Fruit fly (Drosophila melanogaster) whole organism, embryonic: Measurements from ENCODE around the gene Sptz.

ENCODE experiments used
- Antp ChIP-seq: fragments of 200-800 bp; sonication (Bioruptor generic); optimal IDR thresholded peaks from 3 replicates; lab custom pipeline; 2016; ENCODE audit warnings: missing biosample characterization, missing genetic modification characterization
- Atf3 ChIP-seq: fragments of 200-800 bp; sonication (Bioruptor generic); optimal IDR thresholded peaks from 3 replicates; lab custom pipeline; 2016; ENCODE audit warnings: missing biosample characterization, missing genetic modification characterization
- CG10565 ChIP-seq: fragments of 200-800 bp; sonication (Bioruptor generic); optimal IDR thresholded peaks from 3 replicates; lab custom pipeline; 2016; ENCODE audit warnings: missing biosample characterization, mild to moderate bottlenecking, missing genetic modification characterization
- CG11093 ChIP-seq: fragments of 200-800 bp; sonication (Bioruptor generic); IDR thresholded peaks from 3 replicates; pipeline ENCODE4 v1.3.6; 2022; ENCODE audit warnings: missing biosample characterization, missing genetic modification characterization
- CG12155 ChIP-seq: fragments of 200-800 bp; sonication (Bioruptor generic); optimal IDR thresholded peaks from 3 replicates; lab custom pipeline; 2016; ENCODE audit warnings: missing biosample characterization, missing genetic modification characterization
- CG12769 ChIP-seq: fragments of 200-800 bp; sonication (Bioruptor generic); optimal IDR thresholded peaks from 2 replicates; lab custom pipeline; 2019; ENCODE audit warnings: missing biosample characterization, mild to moderate bottlenecking, missing genetic modification characterization, moderate library complexity
- CG13775 ChIP-seq: fragments of 200-800 bp; sonication (Bioruptor generic); optimal IDR thresholded peaks from 3 replicates; lab custom pipeline; 2017; ENCODE audit warnings: missing biosample characterization, mild to moderate bottlenecking, missing genetic modification characterization
- CG15011 ChIP-seq: fragments of 200-800 bp; sonication (Bioruptor generic); optimal IDR thresholded peaks from 3 replicates; lab custom pipeline; 2018; ENCODE audit warnings: missing biosample characterization, mild to moderate bottlenecking, missing genetic modification characterization
- CG1602 ChIP-seq: fragments of 200-800 bp; sonication (Bioruptor generic); optimal IDR thresholded peaks from 3 replicates; lab custom pipeline; 2016; ENCODE audit warnings: missing biosample characterization, missing genetic modification characterization
- CG16863 ChIP-seq: fragments of 200-800 bp; sonication (Bioruptor generic); optimal IDR thresholded peaks from 3 replicates; lab custom pipeline; 2016; ENCODE audit warnings: missing biosample characterization, missing genetic modification characterization
- CG18599 ChIP-seq: fragments of 200-800 bp; sonication (Bioruptor generic); optimal IDR thresholded peaks from 3 replicates; lab custom pipeline; 2017; ENCODE audit warnings: missing biosample characterization, missing genetic modification characterization, mild to moderate bottlenecking, moderate library complexity, missing genetic modification reagents
- CG2202 ChIP-seq: fragments of 200-800 bp; sonication (Bioruptor generic); optimal IDR thresholded peaks from 2 replicates; lab custom pipeline; 2018; ENCODE audit warnings: missing biosample characterization, mild to moderate bottlenecking, missing genetic modification characterization
- CG30403 ChIP-seq: fragments of 200-800 bp; sonication (Bioruptor generic); optimal IDR thresholded peaks from 3 replicates; lab custom pipeline; 2016; ENCODE audit warnings: missing biosample characterization, missing genetic modification characterization
- CG31441 ChIP-seq: fragments of 200-800 bp; sonication (Bioruptor generic); IDR thresholded peaks from 2 replicates; pipeline ENCODE4 v1.3.6; 2022; ENCODE audit warnings: missing biosample characterization, missing genetic modification characterization
- CG5245 ChIP-seq: fragments of 200-800 bp; sonication (Bioruptor generic); optimal IDR thresholded peaks from 3 replicates; lab custom pipeline; 2016; ENCODE audit warnings: missing biosample characterization, missing genetic modification characterization
- CG7839 ChIP-seq: fragments of 200-800 bp; sonication (Bioruptor generic); optimal IDR thresholded peaks from 3 replicates; lab custom pipeline; 2018; ENCODE audit warnings: missing biosample characterization, mild to moderate bottlenecking, missing genetic modification characterization, moderate library complexity
- CG8089 ChIP-seq: fragments of 200-800 bp; sonication (Bioruptor generic); optimal IDR thresholded peaks from 3 replicates; lab custom pipeline; 2016; ENCODE audit warnings: missing biosample characterization, missing genetic modification characterization
- CG8765 ChIP-seq: fragments of 200-800 bp; sonication (Bioruptor generic); IDR thresholded peaks from 2 replicates; pipeline ENCODE4 v1.3.6; 2022; ENCODE audit warnings: missing biosample characterization, missing genetic modification characterization
- CG9727 ChIP-seq: fragments of 200-800 bp; sonication (Bioruptor generic); optimal IDR thresholded peaks from 3 replicates; lab custom pipeline; 2017; ENCODE audit warnings: missing biosample characterization, mild to moderate bottlenecking, missing genetic modification characterization
- CoRest ChIP-seq: fragments of 200-800 bp; sonication (Bioruptor generic); optimal IDR thresholded peaks from 3 replicates; lab custom pipeline; 2018; ENCODE audit warnings: missing biosample characterization, mild to moderate bottlenecking, missing genetic modification characterization, moderate library complexity
- Ets97D ChIP-seq: fragments of 200-800 bp; sonication (Bioruptor generic); optimal IDR thresholded peaks from 3 replicates; lab custom pipeline; 2016; ENCODE audit warnings: missing biosample characterization, missing genetic modification characterization
- Gsc ChIP-seq: fragments of 200-800 bp; sonication (Bioruptor generic); IDR thresholded peaks from 2 replicates; pipeline ENCODE4 v1.3.6; 2022; ENCODE audit warnings: missing biosample characterization, missing genetic modification characterization
- Jarid2 ChIP-seq: fragments of 200-800 bp; sonication (Bioruptor generic); optimal IDR thresholded peaks from 3 replicates; lab custom pipeline; 2017; ENCODE audit warnings: mild to moderate bottlenecking, missing biosample characterization, missing genetic modification reagents, missing genetic modification characterization
- Meics ChIP-seq: fragments of 200-800 bp; sonication (Bioruptor generic); optimal IDR thresholded peaks from 2 replicates; lab custom pipeline; 2017; ENCODE audit warnings: missing biosample characterization, mild to moderate bottlenecking, missing genetic modification characterization
- NK7.1 ChIP-seq: fragments of 200-800 bp; sonication (Bioruptor generic); optimal IDR thresholded peaks from 3 replicates; lab custom pipeline; 2016; ENCODE audit warnings: missing biosample characterization, missing genetic modification characterization
- Oli ChIP-seq: fragments of 200-800 bp; sonication (Bioruptor generic); optimal IDR thresholded peaks from 2 replicates; lab custom pipeline; 2018; ENCODE audit warnings: missing biosample characterization, mild to moderate bottlenecking, missing genetic modification characterization, moderate library complexity
- PHDP ChIP-seq: fragments of 200-800 bp; sonication (Bioruptor generic); optimal IDR thresholded peaks from 3 replicates; lab custom pipeline; 2018; ENCODE audit warnings: missing biosample characterization, mild to moderate bottlenecking, missing genetic modification characterization, moderate library complexity
- Rfx ChIP-seq: fragments of 200-800 bp; sonication (Bioruptor generic); IDR thresholded peaks from 2 replicates; pipeline ENCODE4 v1.3.6; 2022; ENCODE audit warnings: missing biosample characterization, missing genetic modification characterization
- Ssrp ChIP-seq: fragments of 200-800 bp; sonication (Bioruptor generic); optimal IDR thresholded peaks from 2 replicates; lab custom pipeline; 2018; ENCODE audit warnings: missing biosample characterization, mild to moderate bottlenecking, missing genetic modification characterization, moderate library complexity
- Xrp1 ChIP-seq: fragments of 200-800 bp; sonication (Bioruptor generic); IDR thresholded peaks from 2 replicates; pipeline ENCODE4 v1.3.6; 2022; ENCODE audit warnings: missing biosample characterization, missing genetic modification characterization
- abd-A ChIP-seq: fragments of 200-800 bp; sonication (Bioruptor generic); optimal IDR thresholded peaks from 3 replicates; lab custom pipeline; 2019; ENCODE audit warnings: missing biosample characterization, mild to moderate bottlenecking, missing genetic modification characterization, moderate library complexity
- ash1 ChIP-seq: fragments of 200-800 bp; sonication (Bioruptor generic); optimal IDR thresholded peaks from 2 replicates; lab custom pipeline; 2018; ENCODE audit warnings: missing biosample characterization, mild to moderate bottlenecking, missing genetic modification characterization
- bbx ChIP-seq: fragments of 200-800 bp; sonication (Bioruptor generic); IDR thresholded peaks from 2 replicates; pipeline ENCODE4 v1.3.6; 2022; ENCODE audit warnings: missing biosample characterization, missing genetic modification characterization; ENCODE audit not compliant: partially characterized antibody
- bcd ChIP-seq: fragments of 200-800 bp; sonication (Bioruptor generic); optimal IDR thresholded peaks from 2 replicates; lab custom pipeline; 2017; ENCODE audit warnings: missing biosample characterization, mild to moderate bottlenecking, missing genetic modification characterization
- bigmax ChIP-seq: fragments of 200-800 bp; sonication (Bioruptor generic); optimal IDR thresholded peaks from 2 replicates; lab custom pipeline; 2018; ENCODE audit warnings: missing biosample characterization, mild to moderate bottlenecking, missing genetic modification characterization
- cg ChIP-seq: fragments of 200-800 bp; sonication (Bioruptor generic); optimal IDR thresholded peaks from 3 replicates; lab custom pipeline; 2019; ENCODE audit warnings: missing biosample characterization, mild to moderate bottlenecking, missing genetic modification characterization, moderate library complexity
- crol ChIP-seq: fragments of 200-800 bp; sonication (Bioruptor generic); IDR thresholded peaks from 2 replicates; pipeline ENCODE4 v1.3.6; 2022; ENCODE audit warnings: missing biosample characterization, missing genetic modification characterization
- dpn ChIP-seq, 2 experiments: fragments of 200-800 bp; sonication (Bioruptor generic); optimal IDR thresholded peaks; 3 replicates each; lab custom pipeline; 2016; ENCODE audit warnings: missing biosample characterization in 2 of 2, missing genetic modification characterization in 2 of 2
- dysf ChIP-seq: fragments of 200-800 bp; sonication (Bioruptor generic); IDR thresholded peaks from 3 replicates; pipeline ENCODE4 v1.3.6; 2022; ENCODE audit warnings: missing biosample characterization, missing genetic modification characterization
- esg ChIP-seq: fragments of 200-800 bp; sonication (Bioruptor generic); conservative IDR thresholded peaks from 2 replicates; pipeline ENCODE4 v1.3.6; 2022; ENCODE audit warnings: missing biosample characterization, missing genetic modification characterization
- grau ChIP-seq: fragments of 200-800 bp; optimal IDR thresholded peaks from 3 replicates; lab custom pipeline; 2019; ENCODE audit warnings: missing biosample characterization, mild to moderate bottlenecking, missing genetic modification characterization, moderate library complexity
- ken ChIP-seq: fragments of 200-800 bp; sonication (Bioruptor generic); IDR thresholded peaks from 3 replicates; pipeline ENCODE4 v1.3.6; 2022; ENCODE audit warnings: missing biosample characterization, missing genetic modification characterization
- lmd ChIP-seq: fragments of 200-800 bp; sonication (Bioruptor generic); IDR thresholded peaks from 2 replicates; pipeline ENCODE4 v1.3.6; 2022; ENCODE audit warnings: missing biosample characterization, missing genetic modification characterization
- lola ChIP-seq, 3 experiments: fragments of >200 bp in 2 of 3; fragments of 200-800 bp in 1 of 3; sonication (Bioruptor generic) in 1 of 3; optimal IDR thresholded peaks; 2 replicates each; lab custom pipeline; 2017 to 2019; ENCODE audit warnings: missing biosample characterization in 3 of 3, missing genetic modification characterization in 3 of 3, mild to moderate bottlenecking in 1 of 3, moderate library complexity in 1 of 3
- otp ChIP-seq: fragments of 200-800 bp; sonication (Bioruptor generic); IDR thresholded peaks from 3 replicates; pipeline ENCODE4, ENCODE4 v1.3.6; 2022; ENCODE audit warnings: missing biosample characterization, missing genetic modification characterization
- pho ChIP-seq: fragments of 200-800 bp; sonication (Bioruptor generic); optimal IDR thresholded peaks from 2 replicates; lab custom pipeline; 2016; ENCODE audit warnings: missing biosample characterization, missing genetic modification characterization
- sob ChIP-seq: fragments of 200-800 bp; sonication (Bioruptor generic); IDR thresholded peaks from 2 replicates; pipeline ENCODE4 v1.3.6; 2022; ENCODE audit warnings: missing biosample characterization, missing genetic modification characterization
- stc ChIP-seq: fragments of 200-800 bp; sonication (Bioruptor generic); IDR thresholded peaks from 2 replicates; pipeline ENCODE4 v1.3.6; 2022; ENCODE audit warnings: missing biosample characterization, missing genetic modification characterization
- zfh2 ChIP-seq: fragments of 200-800 bp; sonication (Bioruptor generic); optimal IDR thresholded peaks from 2 replicates; lab custom pipeline; 2016; ENCODE audit warnings: missing biosample characterization, missing genetic modification characterization

Gene Sptz

dm6 chr3R:11460502-11461358 is 38.8 kb downstream of the Sptz start, which contains the start of gene PGRP-LB:
TSS of gene PGRP-LB (minus strand) at chr3R:11460552.
- TF ChIP-seq CoRest (tag; lab: Kevin White, UChicago), result peak; percentile 4
- TF ChIP-seq esg (GFP tag; lab: Robert Waterston, UW), result no peak
- TF ChIP-seq bigmax (GFP tag; lab: Kevin White, UChicago), result no peak
- peak; percentile 56 for TF ChIP-seq Meics (GFP tag; lab: Kevin White, UChicago)
- TF ChIP-seq CG31441, result peak; percentile 11; the same call in 1 of the 2 replicates
- peak; percentile 12 for TF ChIP-seq CG30403 (GFP tag; lab: Kevin White, UChicago)
- TF ChIP-seq Ets97D (GFP tag; lab: Kevin White, UChicago), result no peak
- TF ChIP-seq Gsc (GFP tag; lab: Robert Waterston, UW), result no peak
- peak; percentile 95 for TF ChIP-seq crol (GFP tag; lab: Robert Waterston, UW)
- TF ChIP-seq PHDP (tag; lab: Kevin White, UChicago), result peak; percentile 2
- no peak for TF ChIP-seq Atf3 (GFP tag; lab: Kevin White, UChicago)
- no peak for TF ChIP-seq lola (GFP tag; optimal IDR thresholded peaks at IDR 0.05; lab: Kevin White, UChicago)
- no peak for TF ChIP-seq Jarid2 (GFP tag; lab: Kevin White, UChicago)
- TF ChIP-seq Xrp1 (GFP tag; lab: Robert Waterston, UW), result no peak
- 0 out of 3 replicates have a peak, but pooled peaks have one; percentile 33 for TF ChIP-seq CG11093 (GFP tag; lab: Robert Waterston, UW)
- no peak for TF ChIP-seq CG1602 (GFP tag; lab: Kevin White, UChicago)
- no peak for TF ChIP-seq CG12155 (GFP tag; lab: Kevin White, UChicago)
- TF ChIP-seq stc (GFP tag; lab: Robert Waterston, UW), result no peak
- 0 out of 2 replicates have a peak, but pooled peaks have one; percentile 16 for TF ChIP-seq sob
- TF ChIP-seq abd-A (tag; lab: Kevin White, UChicago), result peak; percentile 32
- peak; percentile 21 to 29 for TF ChIP-seq dpn (GFP tag; optimal IDR thresholded peaks at IDR 0.05; lab: Kevin White, UChicago)
- peak; percentile 21 for TF ChIP-seq zfh2 (GFP tag; lab: Kevin White, UChicago)
- TF ChIP-seq Rfx (GFP tag; lab: Robert Waterston, UW), result peak; percentile 51; the same call in 1 of the 2 replicates
- peak; percentile 53 for TF ChIP-seq CG7839
- TF ChIP-seq bcd, result peak; percentile 9
- no peak for TF ChIP-seq NK7.1 (GFP tag; lab: Kevin White, UChicago)
- TF ChIP-seq ken (GFP tag; lab: Robert Waterston, UW), result 0 out of 3 replicates have a peak, but pooled peaks have one; percentile 38
- no peak for TF ChIP-seq ash1
- TF ChIP-seq lmd (GFP tag; lab: Robert Waterston, UW), result 0 out of 2 replicates have a peak, but pooled peaks have one; percentile 8
- peak; percentile 21 for TF ChIP-seq pho (GFP tag; lab: Kevin White, UChicago)
- peak; percentile 27 for TF ChIP-seq CG15011
- peak; percentile 34 for TF ChIP-seq CG13775
- peak; percentile 12 for TF ChIP-seq Oli (tag; lab: Kevin White, UChicago)
- TF ChIP-seq CG8089 (GFP tag; lab: Kevin White, UChicago), result no peak
- peak; percentile 38 for TF ChIP-seq grau
- peak; percentile 67 for TF ChIP-seq CG12769 (tag; lab: Kevin White, UChicago)
- TF ChIP-seq CG9727 (GFP tag; lab: Kevin White, UChicago), result peak; percentile 27
- no peak for TF ChIP-seq bbx (GFP tag; lab: Robert Waterston, UW)
- TF ChIP-seq dysf (GFP tag; lab: Robert Waterston, UW), result peak; percentile 40; the same call in 1 of the 3 replicates
- TF ChIP-seq CG8765 (GFP tag; lab: Robert Waterston, UW), result no peak
- TF ChIP-seq CG5245 (GFP tag; lab: Kevin White, UChicago), result no peak
- TF ChIP-seq CG18599 (GFP tag; lab: Kevin White, UChicago), result peak; percentile 51
- TF ChIP-seq CG2202 (tag; lab: Kevin White, UChicago), result no peak
- TF ChIP-seq Ssrp (tag; lab: Kevin White, UChicago), result no peak
- TF ChIP-seq CG16863 (GFP tag; lab: Kevin White, UChicago), result no peak
- no peak for TF ChIP-seq Antp (GFP tag; lab: Kevin White, UChicago)
- no peak for TF ChIP-seq CG10565 (GFP tag; lab: Kevin White, UChicago)
- TF ChIP-seq cg, result no peak
- TF ChIP-seq otp, result no peak
